In genomic region chr2L:19325420-19325819, dm6 we compare ENCODE assay signal across 1 fruit fly cellular context.
TF ChIP-seq lines count a peak whose summit lies in the region.

No protein-coding gene starts in this region.

TF ChIP-seq in whole organism, embryonic, 481 proteins besides CTCF, POLR2A, EP300 and RAD21 (continued from another document):
- TF ChIP-seq CG17829 (tag; optimal IDR thresholded peaks at IDR 0.05; lab: Kevin White, UChicago), result peak; percentile 19
- TF ChIP-seq CG2129 (GFP tag; IDR thresholded peaks at IDR 0.05; lab: Robert Waterston, UW; ENCODE audit: partially characterized antibody), result no peak
- no peak for TF ChIP-seq tin (GFP tag; optimal IDR thresholded peaks at IDR 0.05; lab: Kevin White, UChicago)
- peak; percentile 38; the same call in 1 of the 2 replicates for TF ChIP-seq Ptx1 (GFP tag; IDR thresholded peaks at IDR 0.05; lab: Robert Waterston, UW)
- TF ChIP-seq sens-2 (GFP tag; IDR thresholded peaks at IDR 0.05; lab: Robert Waterston, UW), result no peak
- TF ChIP-seq odd (GFP tag; optimal IDR thresholded peaks at IDR 0.05; lab: Kevin White, UChicago), result no peak
- TF ChIP-seq lab (GFP tag; optimal IDR thresholded peaks at IDR 0.05; lab: Kevin White, UChicago), result no peak
- peak; percentile 43; the same call in 1 of the 2 replicates for TF ChIP-seq HLH3B (GFP tag; IDR thresholded peaks at IDR 0.05; lab: Robert Waterston, UW)
- peak; percentile 13 for TF ChIP-seq CG17359 (tag; optimal IDR thresholded peaks at IDR 0.05; lab: Kevin White, UChicago)
- peak; percentile 70 for TF ChIP-seq Med (GFP tag; lab: Kevin White, UChicago)
- no peak for TF ChIP-seq peb (GFP tag; IDR thresholded peaks at IDR 0.05; lab: Robert Waterston, UW)
- 0 out of 2 replicates have a peak, but pooled peaks have one; percentile 23 for TF ChIP-seq CG31441 (GFP tag; IDR thresholded peaks at IDR 0.05; lab: Robert Waterston, UW)
- no peak for TF ChIP-seq Nf-YA (GFP tag; IDR thresholded peaks at IDR 0.05; lab: Robert Waterston, UW)
- TF ChIP-seq bcd (GFP tag; optimal IDR thresholded peaks at IDR 0.05; lab: Kevin White, UChicago), result no peak
- no peak for TF ChIP-seq lbe (GFP tag; optimal IDR thresholded peaks at IDR 0.05; lab: Kevin White, UChicago)
- TF ChIP-seq Xrp1 (GFP tag; IDR thresholded peaks at IDR 0.05; lab: Robert Waterston, UW), result peak; percentile 47; the same call in 1 of the 2 replicates
- TF ChIP-seq CG14860 (GFP tag; IDR thresholded peaks at IDR 0.05; lab: Robert Waterston, UW; ENCODE audit: partially characterized antibody), result no peak
- TF ChIP-seq CG1603 (tag; optimal IDR thresholded peaks at IDR 0.05; lab: Kevin White, UChicago), result peak; percentile 61
- 0 out of 2 replicates have a peak, but pooled peaks have one; percentile 8 for TF ChIP-seq sisA (GFP tag; IDR thresholded peaks at IDR 0.05; lab: Robert Waterston, UW)
- peak; percentile 41 for TF ChIP-seq Oli (tag; optimal IDR thresholded peaks at IDR 0.05; lab: Kevin White, UChicago)
- no peak for TF ChIP-seq CG7963 (GFP tag; IDR thresholded peaks at IDR 0.05; lab: Robert Waterston, UW; ENCODE audit: partially characterized antibody)
- TF ChIP-seq sens (GFP tag; lab: Kevin White, UChicago), result peak; percentile 83
- TF ChIP-seq Tbp (GFP tag; optimal IDR thresholded peaks at IDR 0.05; lab: Kevin White, UChicago), result no peak
- peak; percentile 27; the same call in 1 of the 2 replicates for TF ChIP-seq vvl (GFP tag; IDR thresholded peaks at IDR 0.05; lab: Robert Waterston, UW)
- peak; percentile 33 for TF ChIP-seq CG11504 (tag; optimal IDR thresholded peaks at IDR 0.05; lab: Kevin White, UChicago)
- TF ChIP-seq CrebB (tag; optimal IDR thresholded peaks at IDR 0.05; lab: Kevin White, UChicago), result no peak
- no peak for TF ChIP-seq CG13123 (GFP tag; optimal IDR thresholded peaks at IDR 0.05; lab: Kevin White, UChicago)
- TF ChIP-seq stc (GFP tag; IDR thresholded peaks at IDR 0.05; lab: Robert Waterston, UW), result 0 out of 2 replicates have a peak, but pooled peaks have one; percentile 32
- peak; percentile 3 for TF ChIP-seq jing (GFP tag; optimal IDR thresholded peaks at IDR 0.05; lab: Kevin White, UChicago)
- no peak for TF ChIP-seq zf30C (GFP tag; optimal IDR thresholded peaks at IDR 0.05; lab: Kevin White, UChicago)
- no peak for TF ChIP-seq CG32772 (GFP tag; IDR thresholded peaks at IDR 0.05; lab: Robert Waterston, UW)
- TF ChIP-seq CG17328 (GFP tag; IDR thresholded peaks at IDR 0.05; lab: Robert Waterston, UW), result 0 out of 2 replicates have a peak, but pooled peaks have one; percentile 26
- no peak for TF ChIP-seq kni (GFP tag; optimal IDR thresholded peaks at IDR 0.05; lab: Kevin White, UChicago)
- TF ChIP-seq bab2 (GFP tag; optimal IDR thresholded peaks at IDR 0.05; lab: Kevin White, UChicago), result no peak
- no peak for TF ChIP-seq pan (optimal IDR thresholded peaks at IDR 0.05; lab: Kevin White, UChicago)
- TF ChIP-seq pan (GFP tag; optimal IDR thresholded peaks at IDR 0.05 in 1 of 2, IDR thresholded peaks at IDR 0.05 in 1 of 2), result peak in 1 of 2 experiments; percentile 39
- TF ChIP-seq CG9215 (GFP tag; IDR thresholded peaks at IDR 0.05; lab: Robert Waterston, UW), result no peak
- no peak for TF ChIP-seq CG12104 (GFP tag; optimal IDR thresholded peaks at IDR 0.05; lab: Kevin White, UChicago)
- TF ChIP-seq Gsc (GFP tag; IDR thresholded peaks at IDR 0.05; lab: Robert Waterston, UW), result no peak
- TF ChIP-seq CG34422 (GFP tag; IDR thresholded peaks at IDR 0.05; lab: Robert Waterston, UW), result no peak
- TF ChIP-seq CG11696 (GFP tag; IDR thresholded peaks at IDR 0.05; lab: Robert Waterston, UW), result peak; percentile 33; the same call in 1 of the 2 replicates
- TF ChIP-seq ewg (GFP tag; optimal IDR thresholded peaks at IDR 0.05; lab: Kevin White, UChicago), result no peak
- no peak for TF ChIP-seq fd64A (GFP tag; optimal IDR thresholded peaks at IDR 0.05; lab: Kevin White, UChicago)
- TF ChIP-seq Pdp1 (GFP tag; optimal IDR thresholded peaks at IDR 0.05; lab: Kevin White, UChicago), result no peak
- TF ChIP-seq Lim3 (GFP tag; IDR thresholded peaks at IDR 0.05; lab: Robert Waterston, UW), result no peak
- no peak for TF ChIP-seq CHES-1-like (GFP tag; optimal IDR thresholded peaks at IDR 0.05; lab: Kevin White, UChicago)
- no peak for TF ChIP-seq seq (GFP tag; IDR thresholded peaks at IDR 0.05; lab: Robert Waterston, UW)
- TF ChIP-seq CG4328 (GFP tag; optimal IDR thresholded peaks at IDR 0.05; lab: Kevin White, UChicago), result no peak
- TF ChIP-seq CG10979 (tag; optimal IDR thresholded peaks at IDR 0.05; lab: Kevin White, UChicago), result peak; percentile 34
- TF ChIP-seq chm (GFP tag; IDR thresholded peaks at IDR 0.05; lab: Robert Waterston, UW), result no peak
- TF ChIP-seq en (GFP tag; optimal IDR thresholded peaks at IDR 0.05; lab: Kevin White, UChicago), result no peak
- TF ChIP-seq BEAF-32 (GFP tag; optimal IDR thresholded peaks at IDR 0.05; lab: Kevin White, UChicago), result no peak
- no peak for TF ChIP-seq Xbp1 (GFP tag; optimal IDR thresholded peaks at IDR 0.05; lab: Kevin White, UChicago)
- TF ChIP-seq CG10209 (GFP tag; optimal IDR thresholded peaks at IDR 0.05; lab: Kevin White, UChicago), result peak; percentile 1
- no peak for TF ChIP-seq CG11723 (GFP tag; optimal IDR thresholded peaks at IDR 0.05; lab: Kevin White, UChicago)
- no peak for TF ChIP-seq pros (GFP tag; optimal IDR thresholded peaks at IDR 0.05; lab: Kevin White, UChicago)
- TF ChIP-seq gcm2 (GFP tag; optimal IDR thresholded peaks at IDR 0.05; lab: Kevin White, UChicago), result no peak
- TF ChIP-seq CG11695 (GFP tag; IDR thresholded peaks at IDR 0.05; lab: Robert Waterston, UW), result no peak
- TF ChIP-seq Hr51 (GFP tag; optimal IDR thresholded peaks at IDR 0.05; lab: Kevin White, UChicago), result peak in 1 of 2 experiments; percentile 19
- TF ChIP-seq CG33557 (GFP tag; optimal IDR thresholded peaks at IDR 0.05; lab: Kevin White, UChicago), result no peak
- TF ChIP-seq fd96Cb (tag; optimal IDR thresholded peaks at IDR 0.05; lab: Kevin White, UChicago), result peak; percentile 1
- TF ChIP-seq D19A (tag; optimal IDR thresholded peaks at IDR 0.05; lab: Kevin White, UChicago), result no peak
- TF ChIP-seq cg (GFP tag; optimal IDR thresholded peaks at IDR 0.05; lab: Kevin White, UChicago), result no peak
- peak; percentile 18 for TF ChIP-seq CG12391 (tag; optimal IDR thresholded peaks at IDR 0.05; lab: Kevin White, UChicago)
- no peak for TF ChIP-seq Hr78 (GFP tag; optimal IDR thresholded peaks at IDR 0.05; lab: Kevin White, UChicago)
- TF ChIP-seq CG9609 (GFP tag; optimal IDR thresholded peaks at IDR 0.05; lab: Kevin White, UChicago), result no peak
- TF ChIP-seq NK7.1 (GFP tag; optimal IDR thresholded peaks at IDR 0.05; lab: Kevin White, UChicago), result no peak
- TF ChIP-seq CG12236 (GFP tag; optimal IDR thresholded peaks at IDR 0.05; lab: Kevin White, UChicago), result no peak
- TF ChIP-seq bbx (GFP tag; IDR thresholded peaks at IDR 0.05; lab: Robert Waterston, UW; ENCODE audit: partially characterized antibody), result no peak
- no peak for TF ChIP-seq Kr (GFP tag; optimal IDR thresholded peaks at IDR 0.05; lab: Kevin White, UChicago)
- TF ChIP-seq CG7928 (GFP tag; optimal IDR thresholded peaks at IDR 0.05; lab: Kevin White, UChicago), result no peak
- TF ChIP-seq Mrtf (GFP tag; IDR thresholded peaks at IDR 0.05; lab: Robert Waterston, UW), result no peak
- TF ChIP-seq NC2β (GFP tag; optimal IDR thresholded peaks at IDR 0.05; lab: Kevin White, UChicago), result no peak
- no peak for TF ChIP-seq tup (GFP tag; optimal IDR thresholded peaks at IDR 0.05; lab: Kevin White, UChicago)
- no peak for TF ChIP-seq CG9437 (GFP tag; optimal IDR thresholded peaks at IDR 0.05; lab: Kevin White, UChicago)
- peak; percentile 43; the same call in 1 of the 2 replicates for TF ChIP-seq CG10959 (GFP tag; IDR thresholded peaks at IDR 0.05; lab: Robert Waterston, UW)
- TF ChIP-seq CG2120 (GFP tag; optimal IDR thresholded peaks at IDR 0.05; lab: Kevin White, UChicago), result no peak
- no peak for TF ChIP-seq CG3407 (GFP tag; optimal IDR thresholded peaks at IDR 0.05; lab: Kevin White, UChicago)
- no peak for TF ChIP-seq eyg (GFP tag; optimal IDR thresholded peaks at IDR 0.05; lab: Kevin White, UChicago)
- TF ChIP-seq Ssrp (tag; optimal IDR thresholded peaks at IDR 0.05; lab: Kevin White, UChicago), result no peak
- TF ChIP-seq hbn (GFP tag; IDR thresholded peaks at IDR 0.05; lab: Robert Waterston, UW; ENCODE audit: partially characterized antibody), result no peak
- no peak for TF ChIP-seq luna (GFP tag; optimal IDR thresholded peaks at IDR 0.05; lab: Kevin White, UChicago)
- TF ChIP-seq Side (GFP tag; optimal IDR thresholded peaks at IDR 0.05; lab: Kevin White, UChicago), result no peak
- no peak for TF ChIP-seq CG7357 (GFP tag; IDR thresholded peaks at IDR 0.05; lab: Robert Waterston, UW)
- TF ChIP-seq onecut (GFP tag; IDR thresholded peaks at IDR 0.05; lab: Robert Waterston, UW), result no peak
- TF ChIP-seq Hr3 (GFP tag; optimal IDR thresholded peaks at IDR 0.05; lab: Kevin White, UChicago), result no peak
- TF ChIP-seq emc (GFP tag; optimal IDR thresholded peaks at IDR 0.05; lab: Kevin White, UChicago), result no peak
- no peak for TF ChIP-seq Dbx (GFP tag; IDR thresholded peaks at IDR 0.05; lab: Robert Waterston, UW)
- peak; percentile 62 for TF ChIP-seq Drgx (GFP tag; IDR thresholded peaks at IDR 0.05; lab: Robert Waterston, UW)
- no peak for TF ChIP-seq ems (GFP tag; optimal IDR thresholded peaks at IDR 0.05; lab: Kevin White, UChicago)
- no peak for TF ChIP-seq CG10462 (GFP tag; optimal IDR thresholded peaks at IDR 0.05; lab: Kevin White, UChicago)
- no peak for TF ChIP-seq Ets65A (GFP tag; lab: Kevin White, UChicago)
- no peak for TF ChIP-seq sug (tag; optimal IDR thresholded peaks at IDR 0.05; lab: Kevin White, UChicago)
- TF ChIP-seq Ada2b (GFP tag; IDR thresholded peaks at IDR 0.05; lab: Robert Waterston, UW), result no peak
- TF ChIP-seq C15 (GFP tag; IDR thresholded peaks at IDR 0.05; lab: Robert Waterston, UW), result no peak
- no peak for TF ChIP-seq aop (GFP tag; IDR thresholded peaks at IDR 0.05; lab: Robert Waterston, UW)
- no peak for TF ChIP-seq usp (GFP tag; optimal IDR thresholded peaks at IDR 0.05; lab: Kevin White, UChicago)
- no peak for TF ChIP-seq Fer2 (tag; optimal IDR thresholded peaks at IDR 0.05; lab: Kevin White, UChicago)
- no peak for TF ChIP-seq ato (GFP tag; IDR thresholded peaks at IDR 0.05; lab: Robert Waterston, UW; ENCODE audit: partially characterized antibody)
- TF ChIP-seq run (tag; optimal IDR thresholded peaks at IDR 0.05; lab: Kevin White, UChicago), result no peak
- TF ChIP-seq gem (tag; optimal IDR thresholded peaks at IDR 0.05; lab: Kevin White, UChicago), result peak; percentile 41
- 0 out of 3 replicates have a peak, but pooled peaks have one; percentile 57 for TF ChIP-seq ci (GFP tag; IDR thresholded peaks at IDR 0.05; lab: Robert Waterston, UW)
- no peak for TF ChIP-seq CG11085 (GFP tag; IDR thresholded peaks at IDR 0.05; lab: Robert Waterston, UW)
- TF ChIP-seq Aef1 (GFP tag; IDR thresholded peaks at IDR 0.05; lab: Robert Waterston, UW), result no peak
